Worm (Caenorhabditis elegans): ENCODE measurements around the gene try-8.

The try-8 gene

ce11 chrV:7485000-7485399, 30.9 kb upstream of the try-8 start, which contains the start of gene srbc-8:
srbc-8 (minus strand) TSS chrV:7485100.
- no peak for TF ChIP-seq sox-4 (tag; optimal IDR thresholded peaks at IDR 0.05)
- no peak for TF ChIP-seq efl-1 (optimal IDR thresholded peaks at IDR 0.05)
- peak in 1 of 2 experiments; percentile 22 for TF ChIP-seq efl-1 (GFP tag; optimal IDR thresholded peaks at IDR 0.05 in 1 of 2)

- no peak for TF ChIP-seq skn-1 (tag; optimal IDR thresholded peaks at IDR 0.05)
- TF ChIP-seq jun-1 (tag; optimal IDR thresholded peaks at IDR 0.05): no peak
- no peak for TF ChIP-seq aly-2 (tag; optimal IDR thresholded peaks at IDR 0.05)
- TF ChIP-seq snu-23 (GFP tag; optimal IDR thresholded peaks at IDR 0.05): no peak
- TF ChIP-seq ama-1 (optimal IDR thresholded peaks at IDR 0.05): no peak
- TF ChIP-seq efl-1 (optimal IDR thresholded peaks at IDR 0.05): no peak
- peak in 1 of 2 experiments; percentile 57 for TF ChIP-seq efl-1 (GFP tag; optimal IDR thresholded peaks at IDR 0.05 in 1 of 2)
- TF ChIP-seq isw-1 (GFP tag; IDR thresholded peaks at IDR 0.05): no peak
- TF ChIP-seq nhr-47 (tag; optimal IDR thresholded peaks at IDR 0.05): no peak
These were observed 26.8 kb upstream of the try-8 start, which contains the start of gene C18B10.6 for ce11 chrV:7480949-7481348. C18B10.6 (minus strand) TSS chrV:7481049.

- no peak for TF ChIP-seq nhr-11 (tag; optimal IDR thresholded peaks at IDR 0.05)
- no peak for TF ChIP-seq ztf-4 (tag; optimal IDR thresholded peaks at IDR 0.05)
- TF ChIP-seq ces-1 (GFP tag; optimal IDR thresholded peaks at IDR 0.05): no peak
- TF ChIP-seq nhr-19 (GFP tag; conservative IDR thresholded peaks at IDR 0.05): no peak
- TF ChIP-seq alr-1 (tag; optimal IDR thresholded peaks at IDR 0.05; ENCODE audit: borderline replicate concordance): no peak
- no peak for TF ChIP-seq aha-1 (tag; optimal IDR thresholded peaks at IDR 0.05)
- no peak for TF ChIP-seq egl-13 (tag; optimal IDR thresholded peaks at IDR 0.05)
These were observed 24.3 kb upstream of the try-8 start, which contains the start of gene str-190 for ce11 chrV:7478404-7478803. str-190 (minus strand) TSS chrV:7478504.

- TF ChIP-seq hlh-4 (tag; optimal IDR thresholded peaks at IDR 0.05) (peak; percentile 63), lin-35 (GFP tag; optimal IDR thresholded peaks at IDR 0.05) (no peak), fkh-8 (tag; optimal IDR thresholded peaks at IDR 0.05) (peak; percentile 15)
These were observed 22.6 kb upstream of the try-8 start, which contains the start of gene srh-125 for ce11 chrV:7476766-7477165. srh-125 (minus strand) TSS chrV:7476866.

ce11 chrV:7472815-7473214, 18.7 kb upstream of the try-8 start, which contains the start of gene str-28:
str-28 (minus strand) TSS chrV:7472915.
- TF ChIP-seq lir-3 (tag; optimal IDR thresholded peaks at IDR 0.05; ENCODE audit: poor library complexity) (no peak), dsc-1 (tag; optimal IDR thresholded peaks at IDR 0.05) (no peak), dpl-1 (GFP tag; optimal IDR thresholded peaks at IDR 0.05) (no peak), unc-130 (tag; optimal IDR thresholded peaks at IDR 0.05) (no peak), skn-1 (tag; optimal IDR thresholded peaks at IDR 0.05) (no peak), egl-13 (tag; optimal IDR thresholded peaks at IDR 0.05) (no peak), lin-35 (GFP tag; optimal IDR thresholded peaks at IDR 0.05) (no peak), jun-1 (tag; optimal IDR thresholded peaks at IDR 0.05) (no peak), mep-1 (tag; optimal IDR thresholded peaks at IDR 0.05) (no peak), nhr-47 (tag; optimal IDR thresholded peaks at IDR 0.05) (no peak), ceh-82 (tag; optimal IDR thresholded peaks at IDR 0.05) (no peak), nhr-84 (tag; optimal IDR thresholded peaks at IDR 0.05) (no peak), unc-86 (tag; optimal IDR thresholded peaks at IDR 0.05) (no peak)

ce11 chrV:7465509-7465908, 11.4 kb upstream of the try-8 start, which contains the start of gene F25E5.1:
F25E5.1 (plus strand) TSS chrV:7465884.
- TF ChIP-seq unc-130 (tag; optimal IDR thresholded peaks at IDR 0.05) (no peak), F16B12.6 (tag; optimal IDR thresholded peaks at IDR 0.05) (peak; percentile 42), unc-98 (GFP tag; IDR thresholded peaks at IDR 0.05) (peak; percentile 61), lin-13 (GFP tag; optimal IDR thresholded peaks at IDR 0.05) (peak; percentile 46), nhr-47 (tag; optimal IDR thresholded peaks at IDR 0.05) (peak; percentile 72), lin-35 (GFP tag; optimal IDR thresholded peaks at IDR 0.05) (peak; percentile 70 to 73), snu-23 (GFP tag; optimal IDR thresholded peaks at IDR 0.05) (peak; percentile 76), ztf-4 (tag; optimal IDR thresholded peaks at IDR 0.05) (no peak), xbp-1 (tag; optimal IDR thresholded peaks at IDR 0.05) (peak; percentile 59), nhr-77 (tag; optimal IDR thresholded peaks at IDR 0.05) (peak; percentile 34), nhr-20 (tag; optimal IDR thresholded peaks at IDR 0.05) (peak; percentile 71), mep-1 (tag; optimal IDR thresholded peaks at IDR 0.05) (peak; percentile 87), blmp-1 (tag; optimal IDR thresholded peaks at IDR 0.05) (peak; percentile 37), unc-86 (tag; optimal IDR thresholded peaks at IDR 0.05) (peak; percentile 47), lir-3 (tag; optimal IDR thresholded peaks at IDR 0.05; ENCODE audit: poor library complexity) (peak; percentile 86), lin-14 (GFP tag; optimal IDR thresholded peaks at IDR 0.05) (peak; percentile 93), efl-1 (optimal IDR thresholded peaks at IDR 0.05) (peak; percentile 79 to 81), efl-1 (GFP tag; optimal IDR thresholded peaks at IDR 0.05 in 1 of 2) (peak; percentile 73 to 93), nhr-85 (tag) (peak; percentile 87), nhr-71 (tag; optimal IDR thresholded peaks at IDR 0.05) (peak; percentile 80), nhr-12 (tag; optimal IDR thresholded peaks at IDR 0.05) (no peak), jun-1 (tag; optimal IDR thresholded peaks at IDR 0.05) (peak; percentile 2), swsn-7 (tag; optimal IDR thresholded peaks at IDR 0.05) (peak; percentile 61), sptf-1 (tag; optimal IDR thresholded peaks at IDR 0.05) (no peak), grh-1 (GFP tag; IDR thresholded peaks at IDR 0.05) (no peak)
